Worm (Caenorhabditis elegans): Measurements from ENCODE around the gene B0546.4.
"Not testable (repeated sequence)": the region's sequence is repeated elsewhere in the genome, so short reads cannot be mapped to it uniquely, and the experiment has no call there.

ce11 chrIV:3394066-3394465 is 10.1 kb upstream of the B0546.4 start, which contains the start of gene C04C3.4:
- not testable (repeated sequence) for TF ChIP-seq snpc-4, nhr-28, cnd-1 (tag; optimal IDR thresholded peaks at IDR 0.05)

Measured in whole organism, mixed stage, embryonic.